Worm (Caenorhabditis elegans) whole organism, midembryonic: ENCODE data around the gene T22F3.10.

Experiments used
- cog-1 ChIP-seq: sonication (generic microtip); optimal IDR thresholded peaks from 2 replicates; lab custom pipeline; 2016; ENCODE audit warnings: missing genetic modification characterization, missing compliant biosample characterization
- flt-1 ChIP-seq: fragments of 200-800 bp; sonication (Bioruptor generic); IDR thresholded peaks from 2 replicates; pipeline ENCODE4 v1.3.6; 2022; ENCODE audit warnings: missing genetic modification characterization, missing compliant biosample characterization
- med-1 ChIP-seq: sonication (generic microtip); optimal IDR thresholded peaks from 2 replicates; lab custom pipeline; 2017; ENCODE audit warnings: missing genetic modification characterization, mild to moderate bottlenecking, missing compliant biosample characterization, antibody characterized with exemption, missing genetic modification reagents; ENCODE audit not compliant: insufficient read depth
- ref-1 ChIP-seq: fragments of 200-800 bp; sonication (Bioruptor generic); conservative IDR thresholded peaks from 2 replicates; pipeline ENCODE4 v1.3.6; 2022; ENCODE audit warnings: missing genetic modification reagents, missing genetic modification characterization, missing compliant biosample characterization
- tab-1 ChIP-seq: fragments of 200-800 bp; sonication (Bioruptor generic); IDR thresholded peaks from 2 replicates; pipeline ENCODE4 v1.3.6; 2022; ENCODE audit warnings: missing genetic modification characterization, missing compliant biosample characterization
- ztf-23 ChIP-seq: fragments of 200-800 bp; sonication (Bioruptor generic); IDR thresholded peaks from 2 replicates; pipeline ENCODE4 v1.3.6; 2022; ENCODE audit warnings: missing genetic modification reagents, missing genetic modification characterization, missing compliant biosample characterization
- ztf-29 ChIP-seq: fragments of 200-800 bp; sonication (Bioruptor generic); IDR thresholded peaks from 2 replicates; pipeline ENCODE4 v1.3.6; 2022; ENCODE audit warnings: missing genetic modification reagents, missing genetic modification characterization, missing compliant biosample characterization

DNA sequence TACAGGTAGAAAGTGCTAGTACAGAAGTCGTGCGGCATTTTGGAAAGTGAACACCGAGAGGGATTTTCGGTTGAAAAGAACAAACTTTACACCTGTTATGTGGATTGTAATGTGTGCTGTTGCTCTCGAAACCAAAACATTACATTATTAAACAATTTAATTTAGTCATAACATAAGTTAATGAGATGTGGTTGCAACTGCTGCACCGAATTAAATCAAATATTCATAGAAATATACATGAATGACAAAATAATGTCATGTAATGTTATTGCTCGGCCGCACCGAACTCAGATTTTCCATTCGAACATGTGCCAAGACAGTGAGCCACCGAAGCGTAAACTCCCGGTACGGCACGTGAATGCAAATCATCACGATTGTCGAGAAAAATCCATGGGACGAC lies 16.6 kb downstream of the T22F3.10 start, which contains the start of gene srh-213:
- TF ChIP-seq cog-1 (tag; lab: Kevin White, UChicago): no peak
- TF ChIP-seq flt-1: no peak
- TF ChIP-seq ref-1 (GFP tag; lab: Robert Waterston, UW): no peak
- no peak for TF ChIP-seq med-1 (GFP tag; lab: Kevin White, UChicago)
- TF ChIP-seq ztf-29 (GFP tag; lab: Robert Waterston, UW): no peak
- TF ChIP-seq tab-1: no peak
- no peak for TF ChIP-seq ztf-23 (GFP tag; lab: Robert Waterston, UW)
